Fruit fly (Drosophila melanogaster) whole organism, embryonic: ENCODE results near the gene mRpL10.

ENCODE experiments used
- ATbp ChIP-seq: fragments of 200-800 bp; sonication (Bioruptor generic); optimal IDR thresholded peaks from 2 replicates; lab custom pipeline; 2017; ENCODE audit warnings: missing biosample characterization, mild to moderate bottlenecking, missing genetic modification characterization, missing genetic modification reagents
- Antp ChIP-seq: fragments of 200-800 bp; sonication (Bioruptor generic); optimal IDR thresholded peaks from 3 replicates; lab custom pipeline; 2016; ENCODE audit warnings: missing biosample characterization, missing genetic modification characterization
- B-H1 ChIP-seq: fragments of 200-800 bp; sonication (Bioruptor generic); IDR thresholded peaks from 3 replicates; pipeline ENCODE4 v1.3.6; 2022; ENCODE audit warnings: missing biosample characterization, missing genetic modification characterization
- Bdp1 ChIP-seq: fragments of 200-800 bp; sonication (Bioruptor generic); optimal IDR thresholded peaks from 3 replicates; lab custom pipeline; 2016; ENCODE audit warnings: missing biosample characterization, missing genetic modification characterization
- CG10274 ChIP-seq: fragments of 200-800 bp; sonication (Bioruptor generic); optimal IDR thresholded peaks from 3 replicates; lab custom pipeline; 2017; ENCODE audit warnings: missing biosample characterization, mild to moderate bottlenecking, missing genetic modification characterization
- CG11504 ChIP-seq: fragments of 200-800 bp; sonication (Bioruptor generic); optimal IDR thresholded peaks from 3 replicates; lab custom pipeline; 2019; ENCODE audit warnings: missing biosample characterization, mild to moderate bottlenecking, missing genetic modification characterization, moderate library complexity
- CG12391 ChIP-seq: fragments of 200-800 bp; sonication (Bioruptor generic); optimal IDR thresholded peaks from 3 replicates; lab custom pipeline; 2018; ENCODE audit warnings: missing biosample characterization, mild to moderate bottlenecking, missing genetic modification characterization, moderate library complexity
- CG12942 ChIP-seq: fragments of 200-800 bp; sonication (Bioruptor generic); optimal IDR thresholded peaks from 3 replicates; lab custom pipeline; 2016; ENCODE audit warnings: missing biosample characterization, missing genetic modification characterization
- CG13624 ChIP-seq: fragments of 200-800 bp; sonication (Bioruptor generic); optimal IDR thresholded peaks from 2 replicates; lab custom pipeline; 2016; ENCODE audit warnings: missing biosample characterization, missing genetic modification characterization
- CG13775 ChIP-seq: fragments of 200-800 bp; sonication (Bioruptor generic); optimal IDR thresholded peaks from 3 replicates; lab custom pipeline; 2017; ENCODE audit warnings: missing biosample characterization, mild to moderate bottlenecking, missing genetic modification characterization
- CG1647 ChIP-seq: fragments of 200-800 bp; sonication (Bioruptor generic); optimal IDR thresholded peaks from 3 replicates; lab custom pipeline; 2016; ENCODE audit warnings: missing biosample characterization, missing genetic modification characterization
- CG17186 ChIP-seq: fragments of 200-800 bp; sonication (Bioruptor generic); optimal IDR thresholded peaks from 3 replicates; lab custom pipeline; 2017; ENCODE audit warnings: missing biosample characterization, missing genetic modification reagents, missing genetic modification characterization
- CG17328 ChIP-seq: fragments of 200-800 bp; sonication (Bioruptor generic); IDR thresholded peaks from 2 replicates; pipeline ENCODE4 v1.3.6; 2022; ENCODE audit warnings: missing biosample characterization, missing genetic modification characterization
- CG5245 ChIP-seq: fragments of 200-800 bp; sonication (Bioruptor generic); optimal IDR thresholded peaks from 3 replicates; lab custom pipeline; 2016; ENCODE audit warnings: missing biosample characterization, missing genetic modification characterization
- CG6765 ChIP-seq: fragments of 200-800 bp; sonication (Bioruptor generic); optimal IDR thresholded peaks from 3 replicates; lab custom pipeline; 2017; ENCODE audit warnings: missing biosample characterization, mild to moderate bottlenecking, missing genetic modification characterization
- CG7963 ChIP-seq: fragments of 200-800 bp; sonication (Bioruptor generic); IDR thresholded peaks from 3 replicates; pipeline ENCODE4 v1.3.6; 2022; ENCODE audit warnings: missing biosample characterization, missing genetic modification characterization; ENCODE audit not compliant: partially characterized antibody
- CG9437 ChIP-seq: fragments of 200-800 bp; sonication (Bioruptor generic); optimal IDR thresholded peaks from 2 replicates; lab custom pipeline; 2018; ENCODE audit warnings: missing biosample characterization, mild to moderate bottlenecking, missing genetic modification characterization
- Ets65A ChIP-seq: fragments of 200-800 bp; sonication (Bioruptor generic); peaks from one replicate; lab custom pipeline; 2016; ENCODE audit warnings: missing biosample characterization, missing genetic modification characterization
- Ets97D ChIP-seq: fragments of 200-800 bp; sonication (Bioruptor generic); optimal IDR thresholded peaks from 3 replicates; lab custom pipeline; 2016; ENCODE audit warnings: missing biosample characterization, missing genetic modification characterization
- HLHmδ ChIP-seq: fragments of 200-800 bp; sonication (Bioruptor generic); optimal IDR thresholded peaks from 2 replicates; lab custom pipeline; 2018; ENCODE audit warnings: missing biosample characterization, mild to moderate bottlenecking, missing genetic modification characterization, moderate library complexity
- Meics ChIP-seq: fragments of 200-800 bp; sonication (Bioruptor generic); optimal IDR thresholded peaks from 2 replicates; lab custom pipeline; 2017; ENCODE audit warnings: missing biosample characterization, mild to moderate bottlenecking, missing genetic modification characterization
- Pdp1 ChIP-seq, 2 experiments: fragments of 200-800 bp; sonication (Bioruptor generic); optimal IDR thresholded peaks; 3 replicates each; lab custom pipeline; 2016; ENCODE audit warnings: missing biosample characterization in 2 of 2, missing genetic modification characterization in 2 of 2, mild to moderate bottlenecking in 1 of 2, moderate library complexity in 1 of 2
- Rfx ChIP-seq: fragments of 200-800 bp; sonication (Bioruptor generic); IDR thresholded peaks from 2 replicates; pipeline ENCODE4 v1.3.6; 2022; ENCODE audit warnings: missing biosample characterization, missing genetic modification characterization
- bcd ChIP-seq: fragments of 200-800 bp; sonication (Bioruptor generic); optimal IDR thresholded peaks from 2 replicates; lab custom pipeline; 2017; ENCODE audit warnings: missing biosample characterization, mild to moderate bottlenecking, missing genetic modification characterization
- bowl ChIP-seq: fragments of 200-800 bp; sonication (Bioruptor generic); IDR thresholded peaks from 2 replicates; pipeline ENCODE4 v1.3.6; 2022; ENCODE audit warnings: missing biosample characterization, missing genetic modification characterization
- cas ChIP-seq: fragments of 200-800 bp; sonication (Bioruptor generic); IDR thresholded peaks from 2 replicates; pipeline ENCODE4 v1.3.6; 2022; ENCODE audit warnings: missing biosample characterization, missing genetic modification characterization
- crol ChIP-seq: fragments of 200-800 bp; sonication (Bioruptor generic); IDR thresholded peaks from 2 replicates; pipeline ENCODE4 v1.3.6; 2022; ENCODE audit warnings: missing biosample characterization, missing genetic modification characterization
- en ChIP-seq: fragments of 200-800 bp; sonication (Bioruptor generic); optimal IDR thresholded peaks from 2 replicates; lab custom pipeline; 2016; ENCODE audit warnings: missing biosample characterization, missing genetic modification characterization
- exex ChIP-seq: fragments of 200-800 bp; sonication (Bioruptor generic); optimal IDR thresholded peaks from 4 replicates; lab custom pipeline; 2018; ENCODE audit warnings: missing biosample characterization, mild to moderate bottlenecking, missing genetic modification characterization, moderate library complexity
- eyg ChIP-seq: fragments of 200-800 bp; sonication (Bioruptor generic); optimal IDR thresholded peaks from 3 replicates; lab custom pipeline; 2016; ENCODE audit warnings: missing biosample characterization, missing genetic modification characterization
- fd3F ChIP-seq: fragments of 200-800 bp; sonication (Bioruptor generic); optimal IDR thresholded peaks from 2 replicates; lab custom pipeline; 2018; ENCODE audit warnings: missing biosample characterization, mild to moderate bottlenecking, missing genetic modification characterization, moderate library complexity
- gem ChIP-seq: fragments of 200-800 bp; sonication (Bioruptor generic); optimal IDR thresholded peaks from 2 replicates; lab custom pipeline; 2019; ENCODE audit warnings: missing biosample characterization, mild to moderate bottlenecking, missing genetic modification characterization, moderate library complexity
- h ChIP-seq: fragments of >200 bp; optimal IDR thresholded peaks from 2 replicates; lab custom pipeline; 2017
- hth ChIP-seq: fragments of >200 bp; optimal IDR thresholded peaks from 2 replicates; lab custom pipeline; 2017; ENCODE audit warnings: inconsistent platforms
- insv ChIP-seq, 2 experiments: fragments of 200-800 bp; sonication (Bioruptor generic); optimal IDR thresholded peaks; 3 replicates each; lab custom pipeline; 2016 to 2018; ENCODE audit warnings: missing biosample characterization in 2 of 2, missing genetic modification characterization in 2 of 2
- knrl ChIP-seq: fragments of 200-800 bp; sonication (Bioruptor generic); IDR thresholded peaks from 3 replicates; pipeline ENCODE4 v1.3.6; 2022; ENCODE audit warnings: missing biosample characterization, missing genetic modification characterization; ENCODE audit not compliant: partially characterized antibody
- lilli ChIP-seq: fragments of 200-800 bp; sonication (Bioruptor generic); optimal IDR thresholded peaks from 3 replicates; lab custom pipeline; 2016; ENCODE audit warnings: missing biosample characterization, missing genetic modification characterization
- lov ChIP-seq, 2 experiments: fragments of 200-800 bp in 1 of 2; fragments of >200 bp in 1 of 2; sonication (Bioruptor generic) in 1 of 2; IDR thresholded peaks in 1 of 2; optimal IDR thresholded peaks in 1 of 2; 2 replicates in 1 of 2; 3 replicates in 1 of 2; pipeline versions ENCODE4 v1.3.6 to Lab custom; 2017 to 2022; ENCODE audit warnings: missing biosample characterization in 1 of 2, missing genetic modification characterization in 1 of 2
- mam ChIP-seq: fragments of 200-800 bp; sonication (Bioruptor generic); optimal IDR thresholded peaks from 3 replicates; lab custom pipeline; 2016; ENCODE audit warnings: missing biosample characterization, missing genetic modification characterization
- nerfin-1 ChIP-seq: fragments of 200-800 bp; sonication (Bioruptor generic); optimal IDR thresholded peaks from 3 replicates; lab custom pipeline; 2019; ENCODE audit warnings: missing biosample characterization, mild to moderate bottlenecking, missing genetic modification characterization, moderate library complexity
- odd ChIP-seq: fragments of 200-800 bp; sonication (Bioruptor generic); optimal IDR thresholded peaks from 2 replicates; lab custom pipeline; 2017; ENCODE audit warnings: missing biosample characterization, mild to moderate bottlenecking, missing genetic modification characterization
- otp ChIP-seq: fragments of 200-800 bp; sonication (Bioruptor generic); IDR thresholded peaks from 3 replicates; pipeline ENCODE4, ENCODE4 v1.3.6; 2022; ENCODE audit warnings: missing biosample characterization, missing genetic modification characterization
- pfk ChIP-seq: fragments of 200-800 bp; sonication (Bioruptor generic); optimal IDR thresholded peaks from 2 replicates; lab custom pipeline; 2018; ENCODE audit warnings: missing biosample characterization, mild to moderate bottlenecking, missing genetic modification characterization, moderate library complexity
- pros ChIP-seq: fragments of 200-800 bp; sonication (Bioruptor generic); optimal IDR thresholded peaks from 3 replicates; lab custom pipeline; 2019; ENCODE audit warnings: missing biosample characterization, mild to moderate bottlenecking, missing genetic modification characterization, moderate library complexity
- seq ChIP-seq: fragments of 200-800 bp; sonication (Bioruptor generic); IDR thresholded peaks from 2 replicates; pipeline ENCODE4 v1.3.6; 2022; ENCODE audit warnings: missing biosample characterization, missing genetic modification characterization
- sim ChIP-seq: fragments of 200-800 bp; sonication (Bioruptor generic); IDR thresholded peaks from 2 replicates; pipeline ENCODE4 v1.3.6; 2022; ENCODE audit warnings: missing biosample characterization, missing genetic modification characterization
- tin ChIP-seq: fragments of 200-800 bp; sonication (Bioruptor generic); optimal IDR thresholded peaks from 3 replicates; lab custom pipeline; 2016; ENCODE audit warnings: missing biosample characterization, missing genetic modification characterization
- yki ChIP-seq: fragments of >200 bp; optimal IDR thresholded peaks from 3 replicates; lab custom pipeline; 2018
- zf30C ChIP-seq: fragments of 200-800 bp; sonication (Bioruptor generic); optimal IDR thresholded peaks from 3 replicates; lab custom pipeline; 2018; ENCODE audit warnings: missing biosample characterization, mild to moderate bottlenecking, missing genetic modification characterization

Gene mRpL10

dm6 chr2L:207129-207813, 3.7 kb downstream of the mRpL10 start, which contains the start of the genes Tbc1d15-17 and CG11617 (continued):
- TF ChIP-seq cas (GFP tag; lab: Robert Waterston, UW): no peak
- no peak for TF ChIP-seq CG13775 (GFP tag; lab: Kevin White, UChicago)
- TF ChIP-seq Ets97D (GFP tag; lab: Kevin White, UChicago): peak; percentile 93
- peak; percentile 19 for TF ChIP-seq CG12391
- no peak for TF ChIP-seq h
- no peak for TF ChIP-seq gem (tag; lab: Kevin White, UChicago)
- TF ChIP-seq CG9437 (GFP tag; lab: Kevin White, UChicago): peak; percentile 97
- peak; percentile 46; the same call in 2 of the 3 replicates for TF ChIP-seq knrl (GFP tag; lab: Robert Waterston, UW)
- TF ChIP-seq eyg (GFP tag; lab: Kevin White, UChicago): no peak
- TF ChIP-seq CG12942 (GFP tag; lab: Kevin White, UChicago): no peak
- no peak for TF ChIP-seq zf30C
- no peak for TF ChIP-seq Bdp1
- no peak for TF ChIP-seq tin (GFP tag; lab: Kevin White, UChicago)
- TF ChIP-seq Meics (GFP tag; lab: Kevin White, UChicago): no peak
- no peak for TF ChIP-seq yki
- TF ChIP-seq Antp (GFP tag; lab: Kevin White, UChicago): no peak
- no peak for TF ChIP-seq crol (GFP tag; lab: Robert Waterston, UW)
- TF ChIP-seq CG10274 (GFP tag; lab: Kevin White, UChicago): no peak
- TF ChIP-seq hth: no peak
- TF ChIP-seq CG17328 (GFP tag; lab: Robert Waterston, UW): no peak
- no peak for TF ChIP-seq bcd (GFP tag; lab: Kevin White, UChicago)
- no peak for TF ChIP-seq fd3F (GFP tag; lab: Kevin White, UChicago)
- peak; percentile 22 for TF ChIP-seq CG6765 (GFP tag; lab: Kevin White, UChicago)
- no peak for TF ChIP-seq en
- TF ChIP-seq exex: no peak
- no peak for TF ChIP-seq lov (optimal IDR thresholded peaks at IDR 0.05; lab: Kevin White, UChicago)
- TF ChIP-seq lov (GFP tag; IDR thresholded peaks at IDR 0.05; lab: Robert Waterston, UW): no peak
- TF ChIP-seq B-H1: no peak
- TF ChIP-seq seq (GFP tag; lab: Robert Waterston, UW): no peak
- TF ChIP-seq, all 482 proteins: peak for 99

dm6 chr2L:219441-220033, 16.0 kb downstream of the mRpL10 start:
- TF ChIP-seq pros (GFP tag; lab: Kevin White, UChicago) (peak; percentile 97), otp (0 out of 3 replicates have a peak, but pooled peaks have one; percentile 22), CG11504 (no peak), HLHmδ (GFP tag; lab: Kevin White, UChicago) (no peak), mam (GFP tag; lab: Kevin White, UChicago) (no peak), pfk (GFP tag; lab: Kevin White, UChicago) (peak; percentile 89), Ets65A (GFP tag; lab: Kevin White, UChicago) (peak; percentile 31), nerfin-1 (tag; lab: Kevin White, UChicago) (peak; percentile 60)

- TF ChIP-seq bowl (GFP tag; lab: Robert Waterston, UW): no peak
- TF ChIP-seq CG5245: no peak
- 0 out of 2 replicates have a peak, but pooled peaks have one; percentile 33 for TF ChIP-seq sim (GFP tag; lab: Robert Waterston, UW)
- TF ChIP-seq odd (GFP tag; lab: Kevin White, UChicago): peak; percentile 52
- TF ChIP-seq ATbp (GFP tag; lab: Kevin White, UChicago): peak; percentile 76
- peak; percentile 5 for TF ChIP-seq CG13624
- peak; percentile 11; the same call in 1 of the 2 replicates for TF ChIP-seq Rfx (GFP tag; lab: Robert Waterston, UW)
- no peak for TF ChIP-seq CG17186
- peak; percentile 8 for TF ChIP-seq CG1647 (GFP tag; lab: Kevin White, UChicago)
- peak in 1 of 2 experiments; percentile 60 for TF ChIP-seq Pdp1 (GFP tag; optimal IDR thresholded peaks at IDR 0.05; lab: Kevin White, UChicago)
- no peak for TF ChIP-seq CG7963 (GFP tag; lab: Robert Waterston, UW)
- peak; percentile 4 for TF ChIP-seq CG13775 (GFP tag; lab: Kevin White, UChicago)
- TF ChIP-seq insv (GFP tag; optimal IDR thresholded peaks at IDR 0.05; lab: Kevin White, UChicago): no peak
- TF ChIP-seq lilli (GFP tag; lab: Kevin White, UChicago): peak; percentile 1
- TF ChIP-seq bcd (GFP tag; lab: Kevin White, UChicago): no peak
These were observed 16.9 kb downstream of the mRpL10 start for dm6 chr2L:220509-220908.
